Fruit fly (Drosophila melanogaster) whole organism, prepupa: ENCODE results near the gene CarT.

Experiments
- Blimp-1 ChIP-seq: fragments of 200-800 bp; sonication (Bioruptor generic); optimal IDR thresholded peaks from 3 replicates; lab custom pipeline; 2017; ENCODE audit warnings: missing biosample characterization, missing genetic modification characterization, mild to moderate bottlenecking, moderate library complexity, missing genetic modification reagents
- CG10669 ChIP-seq: fragments of 200-800 bp; sonication (Bioruptor generic); optimal IDR thresholded peaks from 3 replicates; lab custom pipeline; 2018; ENCODE audit warnings: missing biosample characterization, mild to moderate bottlenecking, missing genetic modification characterization, moderate library complexity
- CG11294 ChIP-seq: fragments of 200-800 bp; sonication (Bioruptor generic); IDR thresholded peaks from 2 replicates; pipeline ENCODE4 v1.3.6; 2022; ENCODE audit warnings: missing biosample characterization, missing genetic modification characterization
- CG11902 ChIP-seq: fragments of 200-800 bp; sonication (Bioruptor generic); optimal IDR thresholded peaks from 3 replicates; lab custom pipeline; 2016; ENCODE audit warnings: missing biosample characterization, missing genetic modification characterization
- CG15336 ChIP-seq: fragments of 200-800 bp; sonication (Bioruptor generic); IDR thresholded peaks from 2 replicates; pipeline ENCODE4 v1.3.6; 2022; ENCODE audit warnings: missing biosample characterization, missing genetic modification characterization
- CG16779 ChIP-seq: fragments of 200-800 bp; sonication (Bioruptor generic); optimal IDR thresholded peaks from 3 replicates; lab custom pipeline; 2017; ENCODE audit warnings: missing biosample characterization, mild to moderate bottlenecking, missing genetic modification characterization
- CG3032 ChIP-seq: fragments of 200-800 bp; optimal IDR thresholded peaks from 2 replicates; lab custom pipeline; 2019; ENCODE audit warnings: missing biosample characterization, mild to moderate bottlenecking, missing genetic modification characterization, moderate library complexity
- CG31627 ChIP-seq: fragments of 200-800 bp; sonication (Bioruptor generic); optimal IDR thresholded peaks from 3 replicates; lab custom pipeline; 2016; ENCODE audit warnings: missing biosample characterization, missing genetic modification characterization
- CG32006 ChIP-seq: fragments of 200-800 bp; sonication (Bioruptor generic); optimal IDR thresholded peaks from 3 replicates; lab custom pipeline; 2017; ENCODE audit warnings: missing biosample characterization, mild to moderate bottlenecking, missing genetic modification characterization
- CG34406 ChIP-seq: fragments of 200-800 bp; sonication (Bioruptor generic); optimal IDR thresholded peaks from 3 replicates; lab custom pipeline; 2016; ENCODE audit warnings: missing biosample characterization, missing genetic modification characterization
- CG3919 ChIP-seq: fragments of 200-800 bp; sonication (Bioruptor generic); optimal IDR thresholded peaks from 3 replicates; lab custom pipeline; 2016; ENCODE audit warnings: missing biosample characterization, missing genetic modification characterization
- CG4318 ChIP-seq: fragments of 200-800 bp; sonication (Bioruptor generic); optimal IDR thresholded peaks from 3 replicates; lab custom pipeline; 2017; ENCODE audit warnings: missing biosample characterization, mild to moderate bottlenecking, missing genetic modification characterization
- CG6163 ChIP-seq: fragments of 200-800 bp; sonication (Bioruptor generic); IDR thresholded peaks from 3 replicates; pipeline ENCODE4 v1.3.6; 2022; ENCODE audit warnings: missing biosample characterization, missing genetic modification characterization
- CG6854 ChIP-seq: fragments of 200-800 bp; sonication (Bioruptor generic); optimal IDR thresholded peaks from 2 replicates; lab custom pipeline; 2017; ENCODE audit warnings: missing biosample characterization, mild to moderate bottlenecking, missing genetic modification characterization
- CG7368 ChIP-seq: fragments of 200-800 bp; sonication (Bioruptor generic); optimal IDR thresholded peaks from 3 replicates; lab custom pipeline; 2016; ENCODE audit warnings: missing biosample characterization, missing genetic modification characterization
- CG8119 ChIP-seq: fragments of 200-800 bp; sonication (Bioruptor generic); IDR thresholded peaks from 3 replicates; pipeline ENCODE4 v1.3.6; 2022; ENCODE audit warnings: missing biosample characterization, missing genetic modification characterization
- CG8632 ChIP-seq: fragments of 200-800 bp; sonication (Bioruptor generic); optimal IDR thresholded peaks from 3 replicates; lab custom pipeline; 2016; ENCODE audit warnings: missing biosample characterization, missing genetic modification characterization
- CG9139 ChIP-seq: fragments of 200-800 bp; sonication (Bioruptor generic); optimal IDR thresholded peaks from 3 replicates; lab custom pipeline; 2017; ENCODE audit warnings: missing biosample characterization, mild to moderate bottlenecking, missing genetic modification characterization
- Eip75B ChIP-seq: fragments of 200-800 bp; sonication (Bioruptor generic); optimal IDR thresholded peaks from 3 replicates; lab custom pipeline; 2016; ENCODE audit warnings: missing biosample characterization, missing genetic modification characterization
- Eip93F ChIP-seq: fragments of 200-800 bp; sonication (Bioruptor generic); optimal IDR thresholded peaks from 2 replicates; lab custom pipeline; 2016; ENCODE audit warnings: missing biosample characterization, mild to moderate bottlenecking, missing genetic modification characterization
- Ets21C ChIP-seq: fragments of 200-800 bp; sonication (Bioruptor generic); optimal IDR thresholded peaks from 3 replicates; lab custom pipeline; 2016; ENCODE audit warnings: missing biosample characterization, missing genetic modification characterization
- Ets96B ChIP-seq: fragments of 200-800 bp; optimal IDR thresholded peaks from 2 replicates; lab custom pipeline; 2019; ENCODE audit warnings: missing biosample characterization, mild to moderate bottlenecking, missing genetic modification characterization, moderate library complexity
- Hr38 ChIP-seq: sonication (Bioruptor generic); optimal IDR thresholded peaks from 2 replicates; lab custom pipeline; 2016; ENCODE audit warnings: missing biosample characterization, missing genetic modification characterization
- Hr39 ChIP-seq: fragments of 200-800 bp; sonication (Bioruptor generic); optimal IDR thresholded peaks from 2 replicates; lab custom pipeline; 2016; ENCODE audit warnings: missing biosample characterization, missing genetic modification characterization
- Hr4 ChIP-seq: fragments of 200-800 bp; sonication (Bioruptor generic); optimal IDR thresholded peaks from 3 replicates; lab custom pipeline; 2016; ENCODE audit warnings: missing biosample characterization, missing genetic modification characterization
- Lpt ChIP-seq: fragments of 200-800 bp; sonication (Bioruptor generic); optimal IDR thresholded peaks from 3 replicates; lab custom pipeline; 2016; ENCODE audit warnings: missing biosample characterization, missing genetic modification characterization
- OdsH ChIP-seq: fragments of 200-800 bp; sonication (Bioruptor generic); optimal IDR thresholded peaks from 3 replicates; lab custom pipeline; 2016; ENCODE audit warnings: missing biosample characterization, missing genetic modification characterization
- Smox ChIP-seq: fragments of 200-800 bp; sonication (Bioruptor generic); optimal IDR thresholded peaks from 3 replicates; lab custom pipeline; 2016; ENCODE audit warnings: missing biosample characterization, missing genetic modification characterization
- Sox102F ChIP-seq: fragments of 200-800 bp; sonication (Bioruptor generic); optimal IDR thresholded peaks from 2 replicates; lab custom pipeline; 2016; ENCODE audit warnings: missing biosample characterization, mild to moderate bottlenecking, missing genetic modification characterization
- Sox14 ChIP-seq: fragments of 200-800 bp; sonication (Bioruptor generic); optimal IDR thresholded peaks from 3 replicates; lab custom pipeline; 2016; ENCODE audit warnings: missing biosample characterization, missing genetic modification characterization
- achi ChIP-seq: fragments of 200-800 bp; sonication (Bioruptor generic); optimal IDR thresholded peaks from 3 replicates; lab custom pipeline; 2016; ENCODE audit warnings: missing biosample characterization, missing genetic modification characterization
- dac ChIP-seq: fragments of 200-800 bp; sonication (Bioruptor generic); optimal IDR thresholded peaks from 2 replicates; lab custom pipeline; 2017; ENCODE audit warnings: missing biosample characterization, mild to moderate bottlenecking, missing genetic modification characterization
- esn ChIP-seq: fragments of 200-800 bp; sonication (Bioruptor generic); optimal IDR thresholded peaks from 2 replicates; lab custom pipeline; 2016; ENCODE audit warnings: missing biosample characterization, mild to moderate bottlenecking, missing genetic modification characterization, moderate library complexity
- fd85E ChIP-seq: fragments of 200-800 bp; sonication (Bioruptor generic); optimal IDR thresholded peaks from 3 replicates; lab custom pipeline; 2016; ENCODE audit warnings: missing biosample characterization, missing genetic modification characterization
- pdm3 ChIP-seq: fragments of 200-800 bp; sonication (Bioruptor generic); optimal IDR thresholded peaks from 3 replicates; lab custom pipeline; 2016; ENCODE audit warnings: missing biosample characterization, missing genetic modification characterization
- spab ChIP-seq: fragments of 200-800 bp; sonication (Bioruptor generic); optimal IDR thresholded peaks from 2 replicates; lab custom pipeline; 2017; ENCODE audit warnings: missing biosample characterization, mild to moderate bottlenecking, missing genetic modification characterization, missing genetic modification reagents
- ss ChIP-seq, 2 experiments: fragments of 200-800 bp; sonication (Bioruptor generic); optimal IDR thresholded peaks; 2 replicates in 1 of 2; 3 replicates in 1 of 2; lab custom pipeline; 2017 to 2018; ENCODE audit warnings: mild to moderate bottlenecking in 2 of 2, missing biosample characterization in 2 of 2, missing genetic modification characterization in 2 of 2, moderate library complexity in 1 of 2
- svp ChIP-seq: fragments of 200-800 bp; sonication (Bioruptor generic); peaks from one replicate; lab custom pipeline; 2016; ENCODE audit warnings: missing biosample characterization, missing genetic modification characterization
- vri ChIP-seq: fragments of 200-800 bp; sonication (Bioruptor generic); optimal IDR thresholded peaks from 3 replicates; lab custom pipeline; 2016; ENCODE audit warnings: missing biosample characterization, mild to moderate bottlenecking, missing genetic modification characterization

The CarT gene

dm6 chr2L:20730182-20730581, at the start of gene CarT:
CarT (minus strand) TSS chr2L:20730282.
- TF ChIP-seq Sox102F (GFP tag; lab: Kevin White, UChicago), result no peak
- no peak for TF ChIP-seq CG31627 (GFP tag; lab: Kevin White, UChicago)
- no peak for TF ChIP-seq Hr4 (GFP tag; lab: Kevin White, UChicago)
- no peak for TF ChIP-seq CG15336 (GFP tag; lab: Robert Waterston, UW)
- TF ChIP-seq dac, result no peak
- no peak for TF ChIP-seq CG11294 (GFP tag; lab: Robert Waterston, UW)
- no peak for TF ChIP-seq CG7368 (GFP tag; lab: Kevin White, UChicago)
- TF ChIP-seq CG8119 (GFP tag; lab: Robert Waterston, UW), result no peak
- no peak for TF ChIP-seq spab (GFP tag; lab: Kevin White, UChicago)
- no peak for TF ChIP-seq svp
- TF ChIP-seq CG6163 (GFP tag; lab: Robert Waterston, UW), result no peak
- no peak for TF ChIP-seq Hr39 (GFP tag; lab: Kevin White, UChicago)
- TF ChIP-seq vri (GFP tag; lab: Kevin White, UChicago), result no peak
- TF ChIP-seq CG8632, result no peak
- no peak for TF ChIP-seq CG3032 (tag; lab: Kevin White, UChicago)
- TF ChIP-seq ss (GFP tag; optimal IDR thresholded peaks at IDR 0.05; lab: Kevin White, UChicago), result no peak
- no peak for TF ChIP-seq Eip93F (GFP tag; lab: Kevin White, UChicago)

dm6 chr2L:20778380-20778779, 48.3 kb upstream of the CarT start:
- TF ChIP-seq esn (GFP tag; lab: Kevin White, UChicago), result no peak
- TF ChIP-seq Ets96B (tag; lab: Kevin White, UChicago), result no peak
- TF ChIP-seq CG31627 (GFP tag; lab: Kevin White, UChicago), result no peak
- TF ChIP-seq Smox (GFP tag; lab: Kevin White, UChicago), result no peak
- no peak for TF ChIP-seq CG10669 (GFP tag; lab: Kevin White, UChicago)
- no peak for TF ChIP-seq CG6163 (GFP tag; lab: Robert Waterston, UW)
- no peak for TF ChIP-seq CG15336 (GFP tag; lab: Robert Waterston, UW)
- no peak for TF ChIP-seq CG11294 (GFP tag; lab: Robert Waterston, UW)
- TF ChIP-seq CG7368 (GFP tag; lab: Kevin White, UChicago), result no peak
- TF ChIP-seq ss (GFP tag; optimal IDR thresholded peaks at IDR 0.05; lab: Kevin White, UChicago), result no peak
- TF ChIP-seq CG11902 (GFP tag; lab: Kevin White, UChicago), result no peak
- no peak for TF ChIP-seq Eip75B (GFP tag; lab: Kevin White, UChicago)
- no peak for TF ChIP-seq CG34406 (GFP tag; lab: Kevin White, UChicago)
- no peak for TF ChIP-seq Sox14 (GFP tag; lab: Kevin White, UChicago)
- no peak for TF ChIP-seq OdsH (GFP tag; lab: Kevin White, UChicago)
- TF ChIP-seq achi (GFP tag; lab: Kevin White, UChicago), result no peak
- TF ChIP-seq CG32006 (GFP tag; lab: Kevin White, UChicago), result no peak
- TF ChIP-seq Blimp-1 (GFP tag; lab: Kevin White, UChicago), result no peak

- no peak for TF ChIP-seq Hr4 (GFP tag; lab: Kevin White, UChicago)
- peak; percentile 5 to 95 for TF ChIP-seq ss (GFP tag; optimal IDR thresholded peaks at IDR 0.05; lab: Kevin White, UChicago)
- TF ChIP-seq CG15336 (GFP tag; lab: Robert Waterston, UW), result no peak
- no peak for TF ChIP-seq Hr38 (GFP tag; lab: Kevin White, UChicago)
- TF ChIP-seq pdm3, result no peak
- TF ChIP-seq, all 60 proteins: peak for 1
These were observed 46.9 kb upstream of the CarT start for dm6 chr2L:20776940-20777502.

- TF ChIP-seq CG16779 (tag; lab: Kevin White, UChicago) (no peak), CG6854 (GFP tag; lab: Kevin White, UChicago) (no peak), achi (GFP tag; lab: Kevin White, UChicago) (no peak), Sox102F (GFP tag; lab: Kevin White, UChicago) (no peak), Ets21C (GFP tag; lab: Kevin White, UChicago) (no peak), pdm3 (no peak), CG3919 (GFP tag; lab: Kevin White, UChicago) (no peak), OdsH (GFP tag; lab: Kevin White, UChicago) (no peak), CG9139 (GFP tag; lab: Kevin White, UChicago) (no peak), CG3032 (tag; lab: Kevin White, UChicago) (no peak), svp (no peak), fd85E (GFP tag; lab: Kevin White, UChicago) (no peak), esn (GFP tag; lab: Kevin White, UChicago) (no peak), Eip75B (GFP tag; lab: Kevin White, UChicago) (no peak), Blimp-1 (GFP tag; lab: Kevin White, UChicago) (no peak), CG32006 (GFP tag; lab: Kevin White, UChicago) (no peak), CG4318 (GFP tag; lab: Kevin White, UChicago) (no peak), Lpt (no peak), CG11902 (GFP tag; lab: Kevin White, UChicago) (no peak)
- TF ChIP-seq, all 60 proteins: peak for 0
These were observed 45.9 kb upstream of the CarT start for dm6 chr2L:20775941-20776340.
